Worm (Caenorhabditis elegans): ENCODE data around the gene ZK637.15.

The ZK637.15 gene

DNA sequence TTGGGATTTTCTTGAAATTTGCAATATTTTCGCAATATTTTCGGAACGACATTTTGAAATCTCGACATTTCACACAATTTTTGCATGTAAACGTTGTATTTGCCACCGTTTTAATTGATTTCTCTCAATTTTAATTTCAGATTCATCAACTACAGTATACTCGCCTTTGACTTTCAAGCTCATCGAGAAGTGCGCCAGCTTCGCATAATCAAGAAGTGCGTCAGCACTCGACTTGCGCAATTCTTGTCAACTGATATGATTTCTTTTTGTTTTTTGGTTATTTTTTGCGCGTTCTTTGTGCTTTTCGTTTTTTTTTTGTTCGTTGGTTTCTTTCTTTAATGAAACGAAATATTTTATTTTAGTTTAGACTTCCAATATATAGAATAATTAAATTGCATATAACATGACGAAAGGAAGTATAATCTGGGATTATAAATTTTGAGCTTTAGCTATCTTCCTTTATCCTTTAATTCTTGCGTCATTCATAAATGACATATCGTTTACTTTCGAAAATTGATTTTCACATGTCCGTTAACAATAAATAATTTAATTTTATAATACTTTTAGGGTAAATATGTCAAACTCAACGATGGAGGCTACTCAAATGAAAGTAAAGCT, 32.6 kb upstream of the ZK637.15 start, which contains the start of gene famh-136 (continued):
- TF ChIP-seq nhr-12 (tag; optimal IDR thresholded peaks at IDR 0.05), result no peak

ce11 chrIII:8888956-8889355, 30.9 kb upstream of the ZK637.15 start, which contains the start of gene ZK637.14:
ZK637.14 (minus strand) TSS chrIII:8889156.
- TF ChIP-seq drap-1 (GFP tag; optimal IDR thresholded peaks at IDR 0.05), result no peak
- no peak for TF ChIP-seq unc-62 (GFP tag; optimal IDR thresholded peaks at IDR 0.05)
- TF ChIP-seq M03D4.4 (tag; optimal IDR thresholded peaks at IDR 0.05), result no peak
- TF ChIP-seq lin-13 (tag; optimal IDR thresholded peaks at IDR 0.05), result peak; percentile 25
- no peak for TF ChIP-seq ceh-43 (GFP tag; optimal IDR thresholded peaks at IDR 0.05)
- peak; percentile 57 for TF ChIP-seq lsy-2 (tag; optimal IDR thresholded peaks at IDR 0.05)
- TF ChIP-seq nhr-237 (tag; optimal IDR thresholded peaks at IDR 0.05), result peak; percentile 30
- no peak for TF ChIP-seq sem-2 (GFP tag; optimal IDR thresholded peaks at IDR 0.05)
- TF ChIP-seq unc-120 (tag; optimal IDR thresholded peaks at IDR 0.05; ENCODE audit: poor library complexity, severe bottlenecking), result peak; percentile 54
- TF ChIP-seq ces-1 (GFP tag; optimal IDR thresholded peaks at IDR 0.05), result peak; percentile 76
- TF ChIP-seq tbx-8 (GFP tag; optimal IDR thresholded peaks at IDR 0.05), result no peak
- no peak for TF ChIP-seq unc-39 (tag; optimal IDR thresholded peaks at IDR 0.05)
- TF ChIP-seq mep-1 (tag; optimal IDR thresholded peaks at IDR 0.05), result peak; percentile 42
- no peak for TF ChIP-seq mls-2 (tag; optimal IDR thresholded peaks at IDR 0.05)
- TF ChIP-seq zip-8 (tag; optimal IDR thresholded peaks at IDR 0.05), result no peak
- peak; percentile 56 for TF ChIP-seq pha-4 (tag; optimal IDR thresholded peaks at IDR 0.05)
- TF ChIP-seq nhr-12 (tag; optimal IDR thresholded peaks at IDR 0.05), result no peak

DNA sequence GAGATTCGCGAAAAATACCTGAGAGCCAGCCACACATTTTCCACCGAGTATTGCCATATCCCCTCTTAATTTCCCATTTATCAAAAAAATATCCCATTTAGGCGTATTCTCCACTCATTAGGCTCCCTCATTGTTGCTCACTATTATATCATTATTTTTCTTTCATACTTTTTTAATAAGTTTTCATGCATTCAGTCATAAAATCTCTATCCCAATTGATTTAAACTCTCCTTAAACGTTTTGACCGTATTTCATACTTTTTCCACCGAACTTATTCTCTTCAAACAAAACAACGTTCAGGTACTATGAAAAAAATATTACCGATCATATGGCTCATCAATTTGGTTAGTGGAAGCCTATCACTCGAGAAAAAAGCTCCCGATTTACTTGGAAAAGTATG, 30.0 kb upstream of the ZK637.15 start, which contains the start of gene lnkn-1:
TSS of gene lnkn-1 (plus strand) at position 301 of the 400 bp plus-strand sequence.
- no peak for TF ChIP-seq ces-1 (GFP tag; optimal IDR thresholded peaks at IDR 0.05)
- TF ChIP-seq ztf-11 (tag; optimal IDR thresholded peaks at IDR 0.05), result no peak
- TF ChIP-seq lin-32 (GFP tag; optimal IDR thresholded peaks at IDR 0.05), result no peak
- no peak for TF ChIP-seq unc-62 (GFP tag; optimal IDR thresholded peaks at IDR 0.05)
- TF ChIP-seq bed-3 (GFP tag; optimal IDR thresholded peaks at IDR 0.05), result no peak
- no peak for TF ChIP-seq elt-1 (tag; optimal IDR thresholded peaks at IDR 0.05; ENCODE audit: borderline replicate concordance, insufficient read depth)
- TF ChIP-seq zip-8 (tag; optimal IDR thresholded peaks at IDR 0.05), result no peak
- no peak for TF ChIP-seq unc-39 (tag; optimal IDR thresholded peaks at IDR 0.05)
- TF ChIP-seq pha-4 (tag; optimal IDR thresholded peaks at IDR 0.05), result no peak
- TF ChIP-seq ceh-83 (GFP tag; optimal IDR thresholded peaks at IDR 0.05), result no peak
- no peak for TF ChIP-seq nhr-2 (tag; optimal IDR thresholded peaks at IDR 0.05)
- no peak for TF ChIP-seq nhr-76 (tag; optimal IDR thresholded peaks at IDR 0.05)
- TF ChIP-seq mls-2 (tag; optimal IDR thresholded peaks at IDR 0.05), result no peak
- no peak for TF ChIP-seq sptf-1 (tag; optimal IDR thresholded peaks at IDR 0.05)

DNA sequence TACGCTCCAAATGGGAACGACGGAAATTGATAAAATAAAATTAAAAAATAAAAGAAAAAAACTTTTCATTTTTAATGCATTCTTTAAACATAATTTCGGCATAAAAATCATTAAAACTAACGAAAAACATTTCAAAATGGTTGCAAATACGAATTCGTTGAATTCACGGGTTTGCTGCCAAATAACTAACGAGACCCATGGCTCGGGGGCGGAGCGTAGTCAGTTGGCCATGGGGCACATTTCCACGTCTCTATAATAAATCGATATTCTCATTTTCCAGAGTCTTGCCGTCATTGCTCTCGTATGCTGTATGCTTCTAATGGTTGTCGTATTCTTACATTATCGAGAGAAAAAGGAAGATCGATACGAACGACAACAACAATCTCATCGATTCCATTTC, 26.4 kb upstream of the ZK637.15 start, which contains the start of gene ZK637.4:
TSS of gene ZK637.4 (plus strand) at position 301 of the 400 bp plus-strand sequence.
- TF ChIP-seq M03D4.4 (tag; optimal IDR thresholded peaks at IDR 0.05) (no peak), sptf-1 (tag; optimal IDR thresholded peaks at IDR 0.05) (no peak), ceh-83 (GFP tag; optimal IDR thresholded peaks at IDR 0.05) (no peak), elt-3 (tag; optimal IDR thresholded peaks at IDR 0.05) (no peak), nhr-2 (tag; optimal IDR thresholded peaks at IDR 0.05) (no peak), lin-32 (GFP tag; optimal IDR thresholded peaks at IDR 0.05) (no peak), elt-1 (tag; optimal IDR thresholded peaks at IDR 0.05; ENCODE audit: borderline replicate concordance, insufficient read depth) (no peak), drap-1 (GFP tag; optimal IDR thresholded peaks at IDR 0.05) (no peak), snpc-4 (tag; optimal IDR thresholded peaks at IDR 0.05) (no peak), nhr-12 (tag; optimal IDR thresholded peaks at IDR 0.05) (no peak), unc-39 (tag; optimal IDR thresholded peaks at IDR 0.05) (no peak), ztf-11 (tag; optimal IDR thresholded peaks at IDR 0.05) (no peak), nhr-76 (tag; optimal IDR thresholded peaks at IDR 0.05) (no peak), flh-1 (GFP tag; optimal IDR thresholded peaks at IDR 0.05) (no peak), unc-120 (tag; optimal IDR thresholded peaks at IDR 0.05; ENCODE audit: poor library complexity, severe bottlenecking) (no peak), lin-13 (tag; optimal IDR thresholded peaks at IDR 0.05) (no peak), unc-62 (GFP tag; optimal IDR thresholded peaks at IDR 0.05) (no peak), nhr-28 (tag; optimal IDR thresholded peaks at IDR 0.05) (no peak), bed-3 (GFP tag; optimal IDR thresholded peaks at IDR 0.05) (no peak), pha-4 (tag; optimal IDR thresholded peaks at IDR 0.05) (no peak)

ce11 chrIII:8894782-8895181, 25.1 kb upstream of the ZK637.15 start, which contains the start of gene asna-1:
asna-1 (plus strand) TSS chrIII:8895082.
- TF ChIP-seq elt-3 (tag; optimal IDR thresholded peaks at IDR 0.05) (no peak), flh-1 (GFP tag; optimal IDR thresholded peaks at IDR 0.05) (no peak), lin-13 (tag; optimal IDR thresholded peaks at IDR 0.05) (no peak), sem-2 (GFP tag; optimal IDR thresholded peaks at IDR 0.05) (no peak), nhr-76 (tag; optimal IDR thresholded peaks at IDR 0.05) (no peak), cnd-1 (tag; optimal IDR thresholded peaks at IDR 0.05) (no peak), lsy-2 (tag; optimal IDR thresholded peaks at IDR 0.05) (no peak), mab-5 (tag; optimal IDR thresholded peaks at IDR 0.05) (no peak)
